Worm (Caenorhabditis elegans) whole organism, L2 larva: Measurements from ENCODE around the gene pcs-1.
A peak's percentile ranks its signal among the peaks of the same experiment; 100 is the strongest.

Source experiments
- C34F6.9 ChIP-seq: fragments of 150-350 bp; optimal IDR thresholded peaks from 2 replicates; lab custom pipeline; 2014; ENCODE audit warnings: missing biosample characterization, missing genetic modification characterization
- F13H6.1 ChIP-seq: sonication (generic microtip); optimal IDR thresholded peaks from 2 replicates; lab custom pipeline; 2016; ENCODE audit warnings: missing genetic modification characterization, missing compliant biosample characterization
- R02D3.7 ChIP-seq: fragments of 150-350 bp; optimal IDR thresholded peaks from 2 replicates; lab custom pipeline; 2014; ENCODE audit warnings: missing biosample characterization, missing genetic modification characterization
- Y55F3AM.14 ChIP-seq: fragments of 200-800 bp; sonication (Bioruptor generic); optimal IDR thresholded peaks from 2 replicates; lab custom pipeline; 2018; ENCODE audit warnings: mild to moderate bottlenecking, missing genetic modification characterization, missing compliant biosample characterization
- ZK546.5 ChIP-seq: sonication (generic microtip); optimal IDR thresholded peaks from 2 replicates; lab custom pipeline; 2017; ENCODE audit warnings: missing biosample characterization, missing genetic modification characterization
- alr-1 ChIP-seq: fragments of 150-350 bp; optimal IDR thresholded peaks from 2 replicates; lab custom pipeline; 2014; ENCODE audit warnings: missing biosample characterization, missing genetic modification characterization
- blmp-1 ChIP-seq: sonication (generic microtip); optimal IDR thresholded peaks from 2 replicates; lab custom pipeline; 2017; ENCODE audit warnings: missing genetic modification characterization, mild to moderate bottlenecking, missing compliant biosample characterization, antibody characterized with exemption, moderate library complexity; ENCODE audit not compliant: insufficient read depth
- ceh-16 ChIP-seq: fragments of 150-350 bp; optimal IDR thresholded peaks from 2 replicates; lab custom pipeline; 2014; ENCODE audit warnings: missing biosample characterization, missing genetic modification characterization
- dmd-4 ChIP-seq: sonication (generic microtip); optimal IDR thresholded peaks from 2 replicates; lab custom pipeline; 2017; ENCODE audit warnings: missing biosample characterization, missing genetic modification characterization
- egl-27 ChIP-seq: sonication (generic microtip); optimal IDR thresholded peaks from 3 replicates; lab custom pipeline; 2017; ENCODE audit warnings: missing biosample characterization, missing genetic modification reagents, missing genetic modification characterization
- elt-1 ChIP-seq: fragments of 150-350 bp; optimal IDR thresholded peaks from 2 replicates; lab custom pipeline; 2014; ENCODE audit warnings: missing biosample characterization, missing genetic modification characterization
- elt-3 ChIP-seq: sonication (generic microtip); optimal IDR thresholded peaks from 2 replicates; lab custom pipeline; 2017; ENCODE audit warnings: missing biosample characterization, missing genetic modification characterization
- fos-1 ChIP-seq: fragments of 150-350 bp; optimal IDR thresholded peaks from 2 replicates; lab custom pipeline; 2014; ENCODE audit warnings: missing biosample characterization, missing genetic modification characterization
- gmeb-1 ChIP-seq: fragments of 150-350 bp; optimal IDR thresholded peaks from 2 replicates; lab custom pipeline; 2014; ENCODE audit warnings: missing biosample characterization, missing genetic modification characterization
- lin-11 ChIP-seq: fragments of 150-350 bp; sonication (generic microtip); optimal IDR thresholded peaks from 2 replicates; lab custom pipeline; 2014; ENCODE audit warnings: missing biosample characterization, missing genetic modification characterization, inconsistent platforms, mixed read lengths
- lin-13 ChIP-seq: fragments of 150-350 bp; optimal IDR thresholded peaks from 2 replicates; lab custom pipeline; 2014; ENCODE audit warnings: missing biosample characterization, missing genetic modification reagents, missing genetic modification characterization
- lsy-2 ChIP-seq, 2 experiments: fragments of 150-350 bp in 1 of 2; sonication (generic microtip) in 1 of 2; optimal IDR thresholded peaks; 2 replicates each; lab custom pipeline; 2014 to 2017; ENCODE audit warnings: missing biosample characterization in 2 of 2, missing genetic modification characterization in 2 of 2
- mab-5 ChIP-seq: fragments of 150-350 bp; optimal IDR thresholded peaks from 2 replicates; lab custom pipeline; 2014; ENCODE audit warnings: missing biosample characterization, missing genetic modification characterization
- mbf-1 ChIP-seq: sonication (generic microtip); optimal IDR thresholded peaks from 2 replicates; lab custom pipeline; 2017; ENCODE audit warnings: missing biosample characterization, missing genetic modification characterization
- mdl-1 ChIP-seq, 2 experiments: fragments of 150-350 bp in 1 of 2; sonication (generic microtip) in 1 of 2; optimal IDR thresholded peaks; 2 replicates each; lab custom pipeline; 2017; ENCODE audit warnings: missing biosample characterization in 2 of 2, missing genetic modification characterization in 2 of 2
- nhr-10 ChIP-seq: sonication (generic microtip); optimal IDR thresholded peaks from 2 replicates; lab custom pipeline; 2017; ENCODE audit warnings: missing biosample characterization, missing genetic modification characterization
- nhr-11 ChIP-seq: fragments of 150-350 bp; optimal IDR thresholded peaks from 2 replicates; lab custom pipeline; 2014; ENCODE audit warnings: missing biosample characterization, missing genetic modification characterization
- nhr-12 ChIP-seq: fragments of 150-350 bp; optimal IDR thresholded peaks from 2 replicates; lab custom pipeline; 2014; ENCODE audit warnings: missing biosample characterization, missing genetic modification characterization
- nhr-129 ChIP-seq: fragments of 150-350 bp; optimal IDR thresholded peaks from 2 replicates; lab custom pipeline; 2014; ENCODE audit warnings: missing biosample characterization, missing genetic modification characterization
- nhr-21 ChIP-seq: fragments of 150-350 bp; optimal IDR thresholded peaks from 2 replicates; lab custom pipeline; 2014; ENCODE audit warnings: missing biosample characterization, missing genetic modification characterization
- nhr-237 ChIP-seq: fragments of 150-350 bp; optimal IDR thresholded peaks from 2 replicates; lab custom pipeline; 2014; ENCODE audit warnings: missing biosample characterization, missing genetic modification characterization
- nhr-25 ChIP-seq: fragments of 150-350 bp; sonication (generic microtip); optimal IDR thresholded peaks from 3 replicates; lab custom pipeline; 2014; ENCODE audit warnings: missing biosample characterization, missing genetic modification characterization
- nhr-6 ChIP-seq: fragments of 150-350 bp; optimal IDR thresholded peaks from 2 replicates; lab custom pipeline; 2014; ENCODE audit warnings: missing biosample characterization, missing genetic modification characterization
- nhr-77 ChIP-seq: fragments of 150-350 bp; optimal IDR thresholded peaks from 2 replicates; lab custom pipeline; 2014; ENCODE audit warnings: missing biosample characterization, missing genetic modification characterization
- peb-1 ChIP-seq: fragments of 150-350 bp; optimal IDR thresholded peaks from 2 replicates; lab custom pipeline; 2014; ENCODE audit warnings: missing biosample characterization, missing genetic modification characterization
- sem-4 ChIP-seq: fragments of 150-350 bp; optimal IDR thresholded peaks from 2 replicates; lab custom pipeline; 2014; ENCODE audit warnings: missing biosample characterization, missing genetic modification reagents, missing genetic modification characterization
- sma-3 ChIP-seq: sonication (generic microtip); optimal IDR thresholded peaks from 2 replicates; lab custom pipeline; 2016; ENCODE audit warnings: missing genetic modification reagents, missing genetic modification characterization, missing compliant biosample characterization
- sma-9 ChIP-seq, 2 experiments: fragments of 150-350 bp in 1 of 2; sonication (generic microtip) in 1 of 2; optimal IDR thresholded peaks; 2 replicates each; lab custom pipeline; 2014 to 2016; ENCODE audit warnings: missing genetic modification characterization in 2 of 2, mild to moderate bottlenecking in 1 of 2, missing biosample characterization in 1 of 2, missing compliant biosample characterization in 1 of 2, missing genetic modification reagents in 1 of 2, moderate library complexity in 1 of 2
- snpc-4 ChIP-seq: fragments of 150-350 bp; optimal IDR thresholded peaks from 2 replicates; lab custom pipeline; 2014; ENCODE audit warnings: missing biosample characterization, missing genetic modification characterization
- unc-39 ChIP-seq: fragments of 150-350 bp; optimal IDR thresholded peaks from 2 replicates; lab custom pipeline; 2014; ENCODE audit warnings: missing biosample characterization, missing genetic modification characterization
- unc-55 ChIP-seq: fragments of 150-350 bp; sonication (generic microtip); optimal IDR thresholded peaks from 3 replicates; lab custom pipeline; 2014; ENCODE audit warnings: missing biosample characterization, missing genetic modification reagents, missing genetic modification characterization
- zag-1 ChIP-seq: fragments of 150-350 bp; optimal IDR thresholded peaks from 2 replicates; lab custom pipeline; 2014; ENCODE audit warnings: missing biosample characterization, missing genetic modification characterization
- ztf-1 ChIP-seq: fragments of 200-800 bp; sonication (Bioruptor generic); conservative IDR thresholded peaks from 2 replicates; pipeline ENCODE4 v1.3.6; 2022; ENCODE audit warnings: missing genetic modification characterization, missing compliant biosample characterization
- ztf-11 ChIP-seq: sonication (generic microtip); optimal IDR thresholded peaks from 2 replicates; lab custom pipeline; 2017; ENCODE audit warnings: missing biosample characterization, missing genetic modification characterization
- ztf-4 ChIP-seq: fragments of 150-350 bp; optimal IDR thresholded peaks from 2 replicates; lab custom pipeline; 2014; ENCODE audit warnings: missing biosample characterization, missing genetic modification characterization

Gene pcs-1

DNA sequence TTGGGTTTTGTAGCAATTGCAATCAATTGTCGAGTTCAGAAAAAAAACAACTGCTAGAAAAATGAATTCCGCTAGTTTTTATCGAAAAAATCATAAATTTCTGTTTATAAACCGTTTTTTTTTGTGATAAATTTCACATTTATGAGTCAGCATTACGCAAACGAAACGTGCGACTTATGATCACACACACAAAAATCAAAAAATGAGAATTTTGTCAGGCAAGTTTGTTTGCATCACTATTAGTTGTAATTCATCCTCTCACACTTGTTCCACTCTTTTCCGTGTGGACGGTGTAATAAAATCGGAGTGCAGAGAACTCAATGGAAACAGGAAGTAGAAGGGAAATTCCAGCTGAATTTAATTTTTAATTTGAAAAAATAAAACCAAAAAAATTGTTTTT lies at the start of gene pcs-1:
Gene pcs-1 (minus strand): TSS at position 344 of the 400 bp plus-strand sequence.
- TF ChIP-seq C34F6.9 (tag; lab: Kevin White, UChicago) (no peak), fos-1 (tag; lab: Kevin White, UChicago) (peak; percentile 67), mbf-1 (tag; lab: Kevin White, UChicago) (no peak), nhr-129 (tag; lab: Kevin White, UChicago) (peak; percentile 15), F13H6.1 (tag; lab: Kevin White, UChicago) (no peak), lin-13 (GFP tag; lab: Kevin White, UChicago) (peak; percentile 3), ztf-1 (GFP tag; lab: Robert Waterston, UW) (no peak), mdl-1 (tag; optimal IDR thresholded peaks at IDR 0.05; lab: Kevin White, UChicago) (no peak)

DNA sequence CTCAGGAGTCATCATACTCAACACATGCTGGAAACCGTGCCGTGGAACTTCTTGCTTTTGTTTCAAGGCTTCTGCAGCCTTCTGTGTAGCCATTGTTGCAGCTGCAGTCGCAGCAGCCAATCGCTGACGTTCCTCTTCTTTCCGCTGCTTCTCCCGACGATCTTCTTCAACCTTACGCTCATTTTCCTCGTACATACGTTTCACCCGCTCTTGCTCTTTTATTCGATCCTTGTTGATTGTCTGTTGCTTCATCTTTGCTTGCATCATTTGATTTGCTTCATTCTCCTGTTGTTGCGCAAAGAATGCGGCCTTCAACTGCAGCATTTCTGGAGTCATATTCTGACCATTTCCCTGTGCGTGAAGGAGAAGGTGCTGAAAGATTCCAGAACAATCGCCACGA lies 45.1 kb upstream of the pcs-1 start:
- no peak for TF ChIP-seq ztf-4 (tag; lab: Kevin White, UChicago)

DNA sequence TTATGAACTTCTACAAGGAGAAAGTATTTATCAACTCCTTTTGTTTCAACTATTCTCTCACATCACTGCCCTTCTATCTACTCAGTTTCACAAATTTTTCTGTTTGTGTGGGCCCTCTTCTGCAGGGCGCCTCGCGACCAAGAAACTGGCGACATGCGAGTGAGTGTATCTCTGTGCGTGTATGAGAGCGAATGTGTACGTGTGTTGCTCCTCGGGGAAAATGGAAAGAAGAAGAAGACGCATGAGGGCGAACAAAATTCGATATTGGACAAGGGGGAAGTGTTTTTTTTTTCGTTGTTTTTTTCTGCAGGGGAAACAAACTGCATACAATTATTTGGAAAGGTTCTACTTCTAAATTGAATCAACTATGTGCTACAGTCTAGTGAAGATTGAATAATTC lies 44.0 kb upstream of the pcs-1 start:
- TF ChIP-seq ZK546.5: no peak
- peak; percentile 49 for TF ChIP-seq C34F6.9 (tag; lab: Kevin White, UChicago)
- TF ChIP-seq fos-1 (tag; lab: Kevin White, UChicago): peak; percentile 12
- peak in 1 of 2 experiments; percentile 29 for TF ChIP-seq lsy-2 (tag; optimal IDR thresholded peaks at IDR 0.05; lab: Kevin White, UChicago)
- peak; percentile 56 for TF ChIP-seq zag-1 (tag; lab: Kevin White, UChicago)
- TF ChIP-seq nhr-77 (tag; lab: Kevin White, UChicago): no peak

DNA sequence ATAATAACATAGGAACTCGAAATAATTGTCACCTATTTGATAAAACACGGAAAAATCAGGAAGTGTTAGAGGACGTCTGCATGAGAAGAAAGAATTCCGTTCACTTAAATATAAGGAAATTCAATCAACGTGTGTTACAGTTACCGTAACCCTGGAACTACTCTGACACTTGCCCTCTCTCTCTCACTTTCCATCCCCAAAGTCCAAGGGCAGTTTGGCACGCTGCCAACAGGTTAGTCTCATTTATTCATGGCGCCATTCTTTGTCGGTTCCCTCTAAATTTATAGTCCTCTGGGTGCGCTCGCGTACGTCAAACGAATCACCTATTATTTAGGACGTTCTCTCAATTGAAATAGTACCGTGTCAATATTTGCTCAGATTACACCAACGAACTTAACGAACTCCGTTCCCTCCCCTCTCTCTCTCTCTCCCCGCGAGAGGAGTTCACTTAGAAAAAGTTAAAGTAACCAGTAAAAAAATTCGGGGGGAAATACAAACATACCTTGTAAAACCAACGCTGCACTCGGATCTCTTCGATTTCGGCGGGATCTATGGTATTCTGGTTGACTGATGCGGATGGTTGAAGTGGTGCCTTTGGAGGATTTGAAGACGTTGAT lies 43.2 kb upstream of the pcs-1 start:
- TF ChIP-seq nhr-25 (tag; lab: Kevin White, UChicago) (peak; percentile 44), unc-55 (GFP tag; lab: Kevin White, UChicago) (no peak), mdl-1 (tag; optimal IDR thresholded peaks at IDR 0.05; lab: Kevin White, UChicago) (no peak), nhr-12 (tag; lab: Kevin White, UChicago) (no peak), F13H6.1 (tag; lab: Kevin White, UChicago) (peak; percentile 35), nhr-10 (tag; lab: Kevin White, UChicago) (no peak), unc-39 (no peak), gmeb-1 (tag; lab: Kevin White, UChicago) (no peak), blmp-1 (tag; lab: Kevin White, UChicago) (peak; percentile 47), nhr-11 (tag; lab: Kevin White, UChicago) (no peak)

DNA sequence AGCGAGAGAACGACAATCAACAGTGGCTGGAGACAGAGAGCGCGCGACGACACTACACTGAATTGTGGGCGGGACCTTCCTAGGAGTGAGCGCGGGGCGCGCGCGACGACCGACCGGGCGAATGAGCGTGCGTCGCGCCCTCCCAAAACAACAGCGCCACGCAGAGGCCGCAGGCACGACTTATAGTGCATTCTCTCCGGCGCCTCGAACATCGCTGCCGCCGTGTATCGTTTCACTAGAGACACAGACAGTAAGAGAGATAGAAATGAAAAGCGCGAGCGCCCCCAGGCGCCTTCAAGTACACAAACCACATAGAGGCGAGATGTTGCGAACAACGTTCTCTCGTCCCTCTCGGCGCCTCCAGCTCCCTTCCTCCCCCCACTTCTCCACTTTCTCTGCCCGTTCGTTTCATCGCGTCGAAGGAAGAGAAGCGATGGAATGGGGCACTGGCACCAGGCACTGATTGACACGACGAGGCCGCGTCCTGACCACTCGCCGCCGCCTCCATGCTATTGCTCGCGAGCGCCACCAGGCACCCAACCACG lies 42.4 kb upstream of the pcs-1 start:
- peak; percentile 82 for TF ChIP-seq ceh-16 (tag; lab: Kevin White, UChicago)
- no peak for TF ChIP-seq mab-5 (tag; lab: Kevin White, UChicago)
- peak; percentile 77 for TF ChIP-seq zag-1 (tag; lab: Kevin White, UChicago)
- peak; percentile 25 for TF ChIP-seq gmeb-1 (tag; lab: Kevin White, UChicago)
- TF ChIP-seq blmp-1 (tag; lab: Kevin White, UChicago): peak; percentile 89
- peak; percentile 64 for TF ChIP-seq nhr-11 (tag; lab: Kevin White, UChicago)
- TF ChIP-seq ZK546.5: peak; percentile 36
- TF ChIP-seq R02D3.7 (tag; lab: Kevin White, UChicago): no peak
- TF ChIP-seq mdl-1 (tag; optimal IDR thresholded peaks at IDR 0.05; lab: Kevin White, UChicago): peak; percentile 83 to 87
- peak; percentile 92 for TF ChIP-seq Y55F3AM.14 (GFP tag; lab: Kevin White, UChicago)
- peak; percentile 91 for TF ChIP-seq sem-4
- TF ChIP-seq elt-1 (tag; lab: Kevin White, UChicago): no peak
- peak; percentile 87 for TF ChIP-seq nhr-25 (tag; lab: Kevin White, UChicago)
- peak; percentile 73 for TF ChIP-seq unc-55 (GFP tag; lab: Kevin White, UChicago)
- no peak for TF ChIP-seq nhr-12 (tag; lab: Kevin White, UChicago)
- peak; percentile 80 for TF ChIP-seq lin-13 (GFP tag; lab: Kevin White, UChicago)
- peak; percentile 90 for TF ChIP-seq nhr-21
- no peak for TF ChIP-seq elt-3 (tag; lab: Kevin White, UChicago)
- peak; percentile 81 for TF ChIP-seq ztf-4 (tag; lab: Kevin White, UChicago)
- TF ChIP-seq ztf-11 (tag; lab: Kevin White, UChicago): no peak
- peak; percentile 96 for TF ChIP-seq sma-9 (GFP tag; optimal IDR thresholded peaks at IDR 0.05; lab: Kevin White, UChicago)
- TF ChIP-seq sma-9 (tag; optimal IDR thresholded peaks at IDR 0.05; lab: Kevin White, UChicago): peak; percentile 57
- TF ChIP-seq mbf-1 (tag; lab: Kevin White, UChicago): no peak
- peak; percentile 51 for TF ChIP-seq snpc-4 (tag; lab: Kevin White, UChicago)
- no peak for TF ChIP-seq alr-1 (tag; lab: Kevin White, UChicago)
- TF ChIP-seq dmd-4 (tag; lab: Kevin White, UChicago): peak; percentile 49
- TF ChIP-seq egl-27 (tag; lab: Kevin White, UChicago): peak; percentile 88
- TF ChIP-seq nhr-129 (tag; lab: Kevin White, UChicago): peak; percentile 61
- TF ChIP-seq unc-39: no peak
- peak; percentile 78 for TF ChIP-seq sma-3 (GFP tag; lab: Kevin White, UChicago)
- peak; percentile 28 for TF ChIP-seq nhr-237 (tag; lab: Kevin White, UChicago)
- TF ChIP-seq lin-11 (tag; lab: Kevin White, UChicago): no peak
- TF ChIP-seq fos-1 (tag; lab: Kevin White, UChicago): peak; percentile 50
- TF ChIP-seq peb-1 (tag; lab: Kevin White, UChicago): peak; percentile 76
- peak; percentile 37 for TF ChIP-seq nhr-6 (tag; lab: Kevin White, UChicago)
- TF ChIP-seq C34F6.9 (tag; lab: Kevin White, UChicago): peak; percentile 73
